Worm (Caenorhabditis elegans) whole organism, L4 larva: Measurements from ENCODE around the gene twk-44.

Experiments used
- nhr-237 ChIP-seq: sonication (generic microtip); optimal IDR thresholded peaks from 2 replicates; lab custom pipeline; 2017; ENCODE audit warnings: missing biosample characterization, missing genetic modification characterization
- nhr-25 ChIP-seq: sonication (generic microtip); optimal IDR thresholded peaks from 2 replicates; lab custom pipeline; 2017; ENCODE audit warnings: missing genetic modification characterization, mild to moderate bottlenecking, missing compliant biosample characterization, antibody characterized with exemption, moderate library complexity, borderline replicate concordance; ENCODE audit not compliant: insufficient read depth

ce11 chrX:11658331-11658730 is 31.4 kb upstream of the twk-44 start, which contains the start of gene T04F8.3:
- TF ChIP-seq nhr-25 (tag; lab: Kevin White, UChicago) = no peak
- no peak for TF ChIP-seq nhr-237 (tag; lab: Kevin White, UChicago)
